Fruit fly (Drosophila melanogaster): Measurements from ENCODE around the gene He.

Gene He

DNA sequence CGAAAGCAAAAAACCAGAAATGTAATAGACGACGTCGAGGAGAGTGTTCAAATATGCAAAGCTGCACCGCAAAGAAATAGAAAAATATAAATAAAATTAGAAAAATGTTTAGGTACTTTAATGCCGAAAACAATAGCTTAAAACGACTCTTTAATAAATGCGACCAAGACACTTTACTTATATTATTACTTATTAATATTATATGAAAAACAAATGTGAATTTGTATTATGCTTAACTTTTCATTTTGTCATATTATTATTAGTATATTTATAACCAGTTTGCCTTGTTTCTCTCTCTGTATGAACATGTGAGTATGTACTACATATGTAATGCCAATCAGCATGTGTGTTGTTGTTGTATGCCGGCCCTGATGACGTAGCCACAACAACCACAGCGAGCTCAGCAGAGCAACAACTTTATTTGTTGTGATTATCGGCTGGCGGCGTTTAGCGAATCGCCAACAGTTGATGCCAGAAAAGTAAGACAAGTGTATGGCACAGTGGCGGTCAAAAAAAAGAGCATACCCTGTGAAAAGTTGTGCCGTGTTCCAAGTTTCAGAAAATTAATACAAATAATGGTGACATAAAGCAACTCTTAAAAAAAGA, 49.5 kb upstream of the He start (continued):
- no peak for TF ChIP-seq pfk (GFP tag; optimal IDR thresholded peaks at IDR 0.05)
- TF ChIP-seq CG13624 (GFP tag; optimal IDR thresholded peaks at IDR 0.05) = peak; percentile 63
- TF ChIP-seq dm (GFP tag; optimal IDR thresholded peaks at IDR 0.05) = peak; percentile 41
- TF ChIP-seq CkIIα-i1 (GFP tag; IDR thresholded peaks at IDR 0.05) = 0 out of 2 replicates have a peak, but pooled peaks have one; percentile 23
- TF ChIP-seq peb (GFP tag; IDR thresholded peaks at IDR 0.05) = peak; percentile 87
- peak; percentile 97 for TF ChIP-seq CG12299 (tag; optimal IDR thresholded peaks at IDR 0.05)
- peak; percentile 83 for TF ChIP-seq Abd-B (GFP tag; optimal IDR thresholded peaks at IDR 0.05)
- TF ChIP-seq CG8089 (GFP tag; optimal IDR thresholded peaks at IDR 0.05) = no peak
- TF ChIP-seq bsh (GFP tag; optimal IDR thresholded peaks at IDR 0.05) = peak; percentile 65 to 96
- peak; percentile 84 for TF ChIP-seq exex (tag; optimal IDR thresholded peaks at IDR 0.05)
- TF ChIP-seq schlank (tag; optimal IDR thresholded peaks at IDR 0.05) = peak; percentile 54
- TF ChIP-seq CG11247 (GFP tag; IDR thresholded peaks at IDR 0.05) = peak; percentile 83
- TF ChIP-seq zf30C (GFP tag; optimal IDR thresholded peaks at IDR 0.05) = peak; percentile 92
- peak; percentile 58; the same call in 1 of the 2 replicates for TF ChIP-seq ham (GFP tag; IDR thresholded peaks at IDR 0.05)
- peak; percentile 99 for TF ChIP-seq CG2678 (tag; optimal IDR thresholded peaks at IDR 0.05)
- TF ChIP-seq ewg (GFP tag; optimal IDR thresholded peaks at IDR 0.05) = peak; percentile 85
- peak; percentile 89 for TF ChIP-seq CG34422 (GFP tag; IDR thresholded peaks at IDR 0.05)
- peak; percentile 97 for TF ChIP-seq CG9727 (GFP tag; optimal IDR thresholded peaks at IDR 0.05)
- peak; percentile 91 for TF ChIP-seq klu (GFP tag; IDR thresholded peaks at IDR 0.05)
- TF ChIP-seq CG8765 (GFP tag; IDR thresholded peaks at IDR 0.05) = no peak; the same call in 1 of the 2 replicates
- peak; percentile 95 for TF ChIP-seq Fer1 (GFP tag; optimal IDR thresholded peaks at IDR 0.05)
- TF ChIP-seq CG31365 (tag; optimal IDR thresholded peaks at IDR 0.05) = no peak
- TF ChIP-seq vfl (GFP tag; optimal IDR thresholded peaks at IDR 0.05) = no peak
- TF ChIP-seq CG4328 (GFP tag; optimal IDR thresholded peaks at IDR 0.05) = peak; percentile 92
- TF ChIP-seq tap (tag; optimal IDR thresholded peaks at IDR 0.05) = peak; percentile 96
- peak; percentile 57 for TF ChIP-seq CG10462 (GFP tag; optimal IDR thresholded peaks at IDR 0.05)
- peak; percentile 84 for TF ChIP-seq CG4424 (GFP tag; optimal IDR thresholded peaks at IDR 0.05)
- no peak for TF ChIP-seq luna (GFP tag; optimal IDR thresholded peaks at IDR 0.05)
- TF ChIP-seq CG7357 (GFP tag; IDR thresholded peaks at IDR 0.05) = peak; percentile 83
- no peak for TF ChIP-seq CG3163 (GFP tag; optimal IDR thresholded peaks at IDR 0.05)
- TF ChIP-seq Ssrp (tag; optimal IDR thresholded peaks at IDR 0.05) = peak; percentile 96
- TF ChIP-seq CG2202 (tag; optimal IDR thresholded peaks at IDR 0.05) = peak; percentile 85
- peak; percentile 99 for TF ChIP-seq CG15073 (GFP tag; optimal IDR thresholded peaks at IDR 0.05)
- TF ChIP-seq B-H2 (GFP tag; optimal IDR thresholded peaks at IDR 0.05) = peak; percentile 78
- peak; percentile 65 for TF ChIP-seq CG17802 (tag; optimal IDR thresholded peaks at IDR 0.05)
- no peak for TF ChIP-seq tup (GFP tag; optimal IDR thresholded peaks at IDR 0.05)
- TF ChIP-seq tin (GFP tag; optimal IDR thresholded peaks at IDR 0.05) = peak; percentile 49
- TF ChIP-seq CG1832 (GFP tag; optimal IDR thresholded peaks at IDR 0.05) = no peak
- no peak for TF ChIP-seq CG7963 (GFP tag; IDR thresholded peaks at IDR 0.05; ENCODE audit: partially characterized antibody)
- TF ChIP-seq Hmr (GFP tag; optimal IDR thresholded peaks at IDR 0.05) = peak; percentile 95
- TF ChIP-seq CG11696 (GFP tag; IDR thresholded peaks at IDR 0.05) = peak; percentile 87
- peak; percentile 91 for TF ChIP-seq HHEX (GFP tag; optimal IDR thresholded peaks at IDR 0.05)
- peak; percentile 97 for TF ChIP-seq grau (tag; optimal IDR thresholded peaks at IDR 0.05)
- TF ChIP-seq repo (GFP tag; optimal IDR thresholded peaks at IDR 0.05) = peak; percentile 36
- TF ChIP-seq H15 (GFP tag; IDR thresholded peaks at IDR 0.05) = peak; percentile 79
- peak; percentile 23 for TF ChIP-seq CG11398 (GFP tag; optimal IDR thresholded peaks at IDR 0.05)
- peak; percentile 88 for TF ChIP-seq CG4730 (GFP tag; IDR thresholded peaks at IDR 0.05)
- peak; percentile 96 for TF ChIP-seq CG17359 (tag; optimal IDR thresholded peaks at IDR 0.05)
- no peak for TF ChIP-seq pros (GFP tag; optimal IDR thresholded peaks at IDR 0.05)
- peak; percentile 69 for TF ChIP-seq HLHmδ (GFP tag; optimal IDR thresholded peaks at IDR 0.05)

Data from whole organism, embryonic.